Fruit fly (Drosophila melanogaster) whole organism, prepupa: Measurements from ENCODE around the gene Spn28Db.
A peak's percentile ranks its signal among the peaks of the same experiment; 100 is the strongest.

ENCODE experiments used
- CG11294 ChIP-seq: fragments of 200-800 bp; sonication (Bioruptor generic); IDR thresholded peaks from 2 replicates; pipeline ENCODE4 v1.3.6; 2022; ENCODE audit warnings: missing biosample characterization, missing genetic modification characterization
- CG11762 ChIP-seq: fragments of 200-800 bp; sonication (Bioruptor generic); optimal IDR thresholded peaks from 3 replicates; lab custom pipeline; 2016; ENCODE audit warnings: missing biosample characterization, missing genetic modification characterization; ENCODE audit not compliant: insufficient read depth
- CG11902 ChIP-seq: fragments of 200-800 bp; sonication (Bioruptor generic); optimal IDR thresholded peaks from 3 replicates; lab custom pipeline; 2016; ENCODE audit warnings: missing biosample characterization, missing genetic modification characterization
- CG15336 ChIP-seq: fragments of 200-800 bp; sonication (Bioruptor generic); IDR thresholded peaks from 2 replicates; pipeline ENCODE4 v1.3.6; 2022; ENCODE audit warnings: missing biosample characterization, missing genetic modification characterization
- CG1621 ChIP-seq: fragments of 200-800 bp; sonication (Bioruptor generic); optimal IDR thresholded peaks from 3 replicates; lab custom pipeline; 2018; ENCODE audit warnings: missing biosample characterization, mild to moderate bottlenecking, missing genetic modification characterization
- CG3032 ChIP-seq: fragments of 200-800 bp; optimal IDR thresholded peaks from 2 replicates; lab custom pipeline; 2019; ENCODE audit warnings: missing biosample characterization, mild to moderate bottlenecking, missing genetic modification characterization, moderate library complexity
- CG31627 ChIP-seq: fragments of 200-800 bp; sonication (Bioruptor generic); optimal IDR thresholded peaks from 3 replicates; lab custom pipeline; 2016; ENCODE audit warnings: missing biosample characterization, missing genetic modification characterization
- CG32006 ChIP-seq: fragments of 200-800 bp; sonication (Bioruptor generic); optimal IDR thresholded peaks from 3 replicates; lab custom pipeline; 2017; ENCODE audit warnings: missing biosample characterization, mild to moderate bottlenecking, missing genetic modification characterization
- CG34406 ChIP-seq: fragments of 200-800 bp; sonication (Bioruptor generic); optimal IDR thresholded peaks from 3 replicates; lab custom pipeline; 2016; ENCODE audit warnings: missing biosample characterization, missing genetic modification characterization
- CG4318 ChIP-seq: fragments of 200-800 bp; sonication (Bioruptor generic); optimal IDR thresholded peaks from 3 replicates; lab custom pipeline; 2017; ENCODE audit warnings: missing biosample characterization, mild to moderate bottlenecking, missing genetic modification characterization
- CG6163 ChIP-seq: fragments of 200-800 bp; sonication (Bioruptor generic); IDR thresholded peaks from 3 replicates; pipeline ENCODE4 v1.3.6; 2022; ENCODE audit warnings: missing biosample characterization, missing genetic modification characterization
- CG6276 ChIP-seq: fragments of 200-800 bp; sonication (Bioruptor generic); optimal IDR thresholded peaks from 2 replicates; lab custom pipeline; 2017; ENCODE audit warnings: missing biosample characterization, mild to moderate bottlenecking, missing genetic modification characterization
- CG6854 ChIP-seq: fragments of 200-800 bp; sonication (Bioruptor generic); optimal IDR thresholded peaks from 2 replicates; lab custom pipeline; 2017; ENCODE audit warnings: missing biosample characterization, mild to moderate bottlenecking, missing genetic modification characterization
- CG8119 ChIP-seq: fragments of 200-800 bp; sonication (Bioruptor generic); IDR thresholded peaks from 3 replicates; pipeline ENCODE4 v1.3.6; 2022; ENCODE audit warnings: missing biosample characterization, missing genetic modification characterization
- Eip78C ChIP-seq: fragments of 200-800 bp; sonication (Bioruptor generic); peaks from one replicate; lab custom pipeline; 2016; ENCODE audit warnings: missing biosample characterization, missing genetic modification characterization
- Ets21C ChIP-seq: fragments of 200-800 bp; sonication (Bioruptor generic); optimal IDR thresholded peaks from 3 replicates; lab custom pipeline; 2016; ENCODE audit warnings: missing biosample characterization, missing genetic modification characterization
- Ets96B ChIP-seq: fragments of 200-800 bp; optimal IDR thresholded peaks from 2 replicates; lab custom pipeline; 2019; ENCODE audit warnings: missing biosample characterization, mild to moderate bottlenecking, missing genetic modification characterization, moderate library complexity
- Gug ChIP-seq: fragments of 200-800 bp; sonication (Bioruptor generic); IDR thresholded peaks from 2 replicates; pipeline ENCODE4 v1.3.6; 2022; ENCODE audit warnings: missing biosample characterization, missing genetic modification characterization
- Hr39 ChIP-seq: fragments of 200-800 bp; sonication (Bioruptor generic); optimal IDR thresholded peaks from 2 replicates; lab custom pipeline; 2016; ENCODE audit warnings: missing biosample characterization, missing genetic modification characterization
- Hr4 ChIP-seq: fragments of 200-800 bp; sonication (Bioruptor generic); optimal IDR thresholded peaks from 3 replicates; lab custom pipeline; 2016; ENCODE audit warnings: missing biosample characterization, missing genetic modification characterization
- Lpt ChIP-seq: fragments of 200-800 bp; sonication (Bioruptor generic); optimal IDR thresholded peaks from 3 replicates; lab custom pipeline; 2016; ENCODE audit warnings: missing biosample characterization, missing genetic modification characterization
- OdsH ChIP-seq: fragments of 200-800 bp; sonication (Bioruptor generic); optimal IDR thresholded peaks from 3 replicates; lab custom pipeline; 2016; ENCODE audit warnings: missing biosample characterization, missing genetic modification characterization
- Sox14 ChIP-seq: fragments of 200-800 bp; sonication (Bioruptor generic); optimal IDR thresholded peaks from 3 replicates; lab custom pipeline; 2016; ENCODE audit warnings: missing biosample characterization, missing genetic modification characterization
- achi ChIP-seq: fragments of 200-800 bp; sonication (Bioruptor generic); optimal IDR thresholded peaks from 3 replicates; lab custom pipeline; 2016; ENCODE audit warnings: missing biosample characterization, missing genetic modification characterization
- cyc ChIP-seq: fragments of 200-800 bp; sonication (Bioruptor generic); optimal IDR thresholded peaks from 3 replicates; lab custom pipeline; 2016; ENCODE audit warnings: missing biosample characterization, missing genetic modification characterization
- dac ChIP-seq: fragments of 200-800 bp; sonication (Bioruptor generic); optimal IDR thresholded peaks from 2 replicates; lab custom pipeline; 2017; ENCODE audit warnings: missing biosample characterization, mild to moderate bottlenecking, missing genetic modification characterization
- dsx ChIP-seq: fragments of 200-800 bp; optimal IDR thresholded peaks from 3 replicates; lab custom pipeline; 2019; ENCODE audit warnings: missing biosample characterization, mild to moderate bottlenecking, missing genetic modification characterization, moderate library complexity; ENCODE audit not compliant: poor library complexity, severe bottlenecking
- eg ChIP-seq: fragments of 200-800 bp; sonication (Bioruptor generic); IDR thresholded peaks from 3 replicates; pipeline ENCODE4 v1.3.6; 2022; ENCODE audit warnings: missing biosample characterization, missing genetic modification characterization
- esn ChIP-seq: fragments of 200-800 bp; sonication (Bioruptor generic); optimal IDR thresholded peaks from 2 replicates; lab custom pipeline; 2016; ENCODE audit warnings: missing biosample characterization, mild to moderate bottlenecking, missing genetic modification characterization, moderate library complexity
- fkh ChIP-seq: fragments of 200-800 bp; sonication (Bioruptor generic); optimal IDR thresholded peaks from 3 replicates; lab custom pipeline; 2017; ENCODE audit warnings: missing biosample characterization, mild to moderate bottlenecking, missing genetic modification characterization, moderate library complexity
- lz ChIP-seq: fragments of 200-800 bp; sonication (Bioruptor generic); optimal IDR thresholded peaks from 3 replicates; lab custom pipeline; 2016; ENCODE audit warnings: missing biosample characterization, missing genetic modification characterization
- net ChIP-seq: fragments of 200-800 bp; sonication (Bioruptor generic); optimal IDR thresholded peaks from 3 replicates; lab custom pipeline; 2016; ENCODE audit warnings: missing biosample characterization, missing genetic modification characterization
- pdm3 ChIP-seq: fragments of 200-800 bp; sonication (Bioruptor generic); optimal IDR thresholded peaks from 3 replicates; lab custom pipeline; 2016; ENCODE audit warnings: missing biosample characterization, missing genetic modification characterization
- salr ChIP-seq, 2 experiments: fragments of 200-800 bp; sonication (Bioruptor generic); optimal IDR thresholded peaks; 3 replicates each; lab custom pipeline; 2016 to 2018; ENCODE audit warnings: missing biosample characterization in 2 of 2, missing genetic modification characterization in 2 of 2, mild to moderate bottlenecking in 1 of 2
- spab ChIP-seq: fragments of 200-800 bp; sonication (Bioruptor generic); optimal IDR thresholded peaks from 2 replicates; lab custom pipeline; 2017; ENCODE audit warnings: missing biosample characterization, mild to moderate bottlenecking, missing genetic modification characterization, missing genetic modification reagents
- ss ChIP-seq, 2 experiments: fragments of 200-800 bp; sonication (Bioruptor generic); optimal IDR thresholded peaks; 2 replicates in 1 of 2; 3 replicates in 1 of 2; lab custom pipeline; 2017 to 2018; ENCODE audit warnings: mild to moderate bottlenecking in 2 of 2, missing biosample characterization in 2 of 2, missing genetic modification characterization in 2 of 2, moderate library complexity in 1 of 2
- svp ChIP-seq: fragments of 200-800 bp; sonication (Bioruptor generic); peaks from one replicate; lab custom pipeline; 2016; ENCODE audit warnings: missing biosample characterization, missing genetic modification characterization

Gene Spn28Db

dm6 chr2L:7890654-7891114, at the start of gene Spn28Db:
Spn28Db (minus strand) TSS chr2L:7890704.
- TF ChIP-seq esn (GFP tag; lab: Kevin White, UChicago) = peak; percentile 8
- TF ChIP-seq fkh (GFP tag; lab: Kevin White, UChicago) = no peak
- no peak for TF ChIP-seq CG11762 (GFP tag; lab: Kevin White, UChicago)
- peak; percentile 94 for TF ChIP-seq dsx
- TF ChIP-seq cyc (GFP tag; lab: Kevin White, UChicago) = peak; percentile 10
- peak; percentile 35 for TF ChIP-seq CG31627 (GFP tag; lab: Kevin White, UChicago)
- TF ChIP-seq Ets21C (GFP tag; lab: Kevin White, UChicago) = no peak
- TF ChIP-seq CG8119 (GFP tag; lab: Robert Waterston, UW) = no peak
- TF ChIP-seq Sox14 (GFP tag; lab: Kevin White, UChicago) = no peak

dm6 chr2L:7938488-7938887, 48.0 kb upstream of the Spn28Db start:
- TF ChIP-seq Lpt (peak; percentile 29), CG15336 (peak; percentile 87), pdm3 (GFP tag; lab: Kevin White, UChicago) (peak; percentile 21), CG11294 (peak; percentile 10; the same call in 1 of the 2 replicates), CG8119 (GFP tag; lab: Robert Waterston, UW) (peak; percentile 82), OdsH (GFP tag; lab: Kevin White, UChicago) (peak; percentile 21), CG4318 (peak; percentile 63), CG6854 (no peak), Gug (peak; percentile 54), dsx (no peak), Eip78C (peak; percentile 68), achi (GFP tag; lab: Kevin White, UChicago) (peak; percentile 46), Hr4 (GFP tag; lab: Kevin White, UChicago) (peak; percentile 85), dac (GFP tag; lab: Kevin White, UChicago) (peak; percentile 44), CG6276 (GFP tag; lab: Kevin White, UChicago) (peak; percentile 68), lz (no peak), CG32006 (GFP tag; lab: Kevin White, UChicago) (peak; percentile 86), salr (GFP tag; optimal IDR thresholded peaks at IDR 0.05; lab: Kevin White, UChicago) (peak in 1 of 2 experiments; percentile 16), CG6163 (peak; percentile 54; the same call in 2 of the 3 replicates), Sox14 (GFP tag; lab: Kevin White, UChicago) (peak; percentile 1), CG34406 (no peak), svp (no peak), CG11902 (no peak), eg (GFP tag; lab: Robert Waterston, UW) (peak; percentile 61), spab (GFP tag; lab: Kevin White, UChicago) (no peak), CG3032 (tag; lab: Kevin White, UChicago) (no peak), CG1621 (tag; lab: Kevin White, UChicago) (no peak), net (GFP tag; lab: Kevin White, UChicago) (peak; percentile 33)

dm6 chr2L:7936391-7936790, 45.9 kb upstream of the Spn28Db start:
- no peak for TF ChIP-seq CG6163
- TF ChIP-seq ss (GFP tag; optimal IDR thresholded peaks at IDR 0.05; lab: Kevin White, UChicago) = peak in 1 of 2 experiments; percentile 11
- TF ChIP-seq Ets96B = no peak

- TF ChIP-seq CG32006 (GFP tag; lab: Kevin White, UChicago) = no peak
- no peak for TF ChIP-seq Sox14 (GFP tag; lab: Kevin White, UChicago)
- peak; percentile 8; the same call in 1 of the 3 replicates for TF ChIP-seq CG6163
- TF ChIP-seq Hr39 (GFP tag; lab: Kevin White, UChicago) = no peak
- TF ChIP-seq eg (GFP tag; lab: Robert Waterston, UW) = no peak
Measured at dm6 chr2L:7933186-7933585, 42.7 kb upstream of the Spn28Db start.
